Worm (Caenorhabditis elegans) whole organism, L1 larva: ENCODE results near the gene nhr-204.
"Not testable (repeated sequence)": the region's sequence is repeated elsewhere in the genome, so short reads cannot be mapped to it uniquely, and the experiment has no call there.

Source experiments
- C04F5.9 ChIP-seq: sonication (generic microtip); optimal IDR thresholded peaks from 2 replicates; lab custom pipeline; 2016; ENCODE audit warnings: missing genetic modification characterization, missing compliant biosample characterization
- C34B4.2 ChIP-seq: sonication (generic microtip); optimal IDR thresholded peaks from 2 replicates; lab custom pipeline; 2017; ENCODE audit warnings: mild to moderate bottlenecking, missing genetic modification characterization, missing compliant biosample characterization
- aha-1 ChIP-seq: fragments of 150-350 bp; optimal IDR thresholded peaks from 2 replicates; lab custom pipeline; 2014; ENCODE audit warnings: missing biosample characterization, missing genetic modification characterization
- blmp-1 ChIP-seq: fragments of 150-350 bp; optimal IDR thresholded peaks from 2 replicates; lab custom pipeline; 2014; ENCODE audit warnings: missing biosample characterization, missing genetic modification characterization
- ceh-63 ChIP-seq: fragments of 200-800 bp; sonication (Bioruptor generic); optimal IDR thresholded peaks from 2 replicates; lab custom pipeline; 2018; ENCODE audit warnings: mild to moderate bottlenecking, missing genetic modification characterization, missing compliant biosample characterization
- dsc-1 ChIP-seq: sonication (generic microtip); optimal IDR thresholded peaks from 2 replicates; lab custom pipeline; 2016; ENCODE audit warnings: mild to moderate bottlenecking, missing genetic modification characterization, missing compliant biosample characterization
- efl-1 ChIP-seq, 4 experiments: fragments of 150-350 bp; optimal IDR thresholded peaks in 3 of 4; peaks in 1 of 4; 1 replicate in 1 of 4; 2 replicates in 3 of 4; lab custom pipeline; 2014; ENCODE audit warnings: missing biosample characterization in 2 of 4, missing genetic modification characterization in 2 of 4, missing genetic modification reagents in 2 of 4
- egl-27 ChIP-seq, 2 experiments: fragments of 150-350 bp in 1 of 2; sonication (generic microtip); optimal IDR thresholded peaks; 3 replicates each; lab custom pipeline; 2017 to 2018; ENCODE audit warnings: missing biosample characterization in 2 of 2, missing genetic modification characterization in 2 of 2, missing genetic modification reagents in 2 of 2
- elt-2 ChIP-seq: sonication (generic microtip); optimal IDR thresholded peaks from 2 replicates; lab custom pipeline; 2016; ENCODE audit warnings: missing genetic modification characterization, mild to moderate bottlenecking, inconsistent platforms, missing compliant biosample characterization, missing genetic modification reagents
- fkh-10 ChIP-seq: sonication (generic microtip); optimal IDR thresholded peaks from 2 replicates; lab custom pipeline; 2017; ENCODE audit warnings: missing biosample characterization, missing genetic modification reagents, missing genetic modification characterization
- fkh-4 ChIP-seq: sonication (generic microtip); optimal IDR thresholded peaks from 2 replicates; lab custom pipeline; 2016; ENCODE audit warnings: missing compliant biosample characterization, missing genetic modification characterization, borderline replicate concordance
- hlh-17 ChIP-seq: fragments of 200-800 bp; sonication (Bioruptor generic); optimal IDR thresholded peaks from 2 replicates; lab custom pipeline; 2018; ENCODE audit warnings: missing genetic modification characterization, mild to moderate bottlenecking, missing compliant biosample characterization, moderate library complexity, borderline replicate concordance
- hlh-4 ChIP-seq: sonication (generic microtip); optimal IDR thresholded peaks from 2 replicates; lab custom pipeline; 2016; ENCODE audit warnings: mild to moderate bottlenecking, missing genetic modification characterization, missing compliant biosample characterization
- isw-1 ChIP-seq: fragments of 200-800 bp; sonication (Bioruptor generic); IDR thresholded peaks from 2 replicates; pipeline ENCODE4 v1.3.6; 2022; ENCODE audit warnings: missing genetic modification characterization, missing compliant biosample characterization
- jun-1 ChIP-seq: fragments of 150-350 bp; optimal IDR thresholded peaks from 2 replicates; lab custom pipeline; 2014; ENCODE audit warnings: missing biosample characterization, missing genetic modification reagents, missing genetic modification characterization
- lin-13 ChIP-seq: fragments of 150-350 bp; optimal IDR thresholded peaks from 2 replicates; lab custom pipeline; 2014; ENCODE audit warnings: missing biosample characterization, missing genetic modification reagents, missing genetic modification characterization
- lin-14 ChIP-seq: fragments of 200-800 bp; sonication (Bioruptor generic); optimal IDR thresholded peaks from 2 replicates; lab custom pipeline; 2018; ENCODE audit warnings: mild to moderate bottlenecking, missing genetic modification characterization, moderate library complexity, missing compliant biosample characterization
- mdl-1 ChIP-seq, 2 experiments: fragments of 150-350 bp; optimal IDR thresholded peaks; 2 replicates each; lab custom pipeline; 2014 to 2017; ENCODE audit warnings: missing biosample characterization in 2 of 2, missing genetic modification characterization in 2 of 2, inconsistent platforms in 1 of 2
- mep-1 ChIP-seq: fragments of 150-350 bp; optimal IDR thresholded peaks from 2 replicates; lab custom pipeline; 2014; ENCODE audit warnings: missing biosample characterization, missing genetic modification characterization
- nhr-19 ChIP-seq: fragments of 200-800 bp; sonication (Bioruptor generic); conservative IDR thresholded peaks from 2 replicates; pipeline ENCODE4 v1.3.6; 2022; ENCODE audit warnings: missing genetic modification characterization, missing compliant biosample characterization
- nhr-20 ChIP-seq: sonication (generic microtip); optimal IDR thresholded peaks from 2 replicates; lab custom pipeline; 2016; ENCODE audit warnings: mild to moderate bottlenecking, missing genetic modification characterization, missing compliant biosample characterization
- nhr-237 ChIP-seq: fragments of 150-350 bp; optimal IDR thresholded peaks from 2 replicates; lab custom pipeline; 2014; ENCODE audit warnings: missing biosample characterization, missing genetic modification characterization
- nhr-47 ChIP-seq: sonication (generic microtip); optimal IDR thresholded peaks from 2 replicates; lab custom pipeline; 2016; ENCODE audit warnings: mild to moderate bottlenecking, missing genetic modification characterization, moderate library complexity, missing compliant biosample characterization
- nhr-76 ChIP-seq: sonication (generic microtip); optimal IDR thresholded peaks from 2 replicates; lab custom pipeline; 2017; ENCODE audit warnings: missing biosample characterization, missing genetic modification characterization
- nhr-84 ChIP-seq: sonication (generic microtip); optimal IDR thresholded peaks from 2 replicates; lab custom pipeline; 2017; ENCODE audit warnings: missing biosample characterization, missing genetic modification characterization
- nhr-85 ChIP-seq: sonication (generic microtip); peaks from one replicate; lab custom pipeline; 2016; ENCODE audit warnings: missing genetic modification characterization, inconsistent platforms, missing compliant biosample characterization
- nhr-90 ChIP-seq: sonication (generic microtip); optimal IDR thresholded peaks from 2 replicates; lab custom pipeline; 2016; ENCODE audit warnings: mild to moderate bottlenecking, missing genetic modification characterization, missing compliant biosample characterization; ENCODE audit not compliant: poor library complexity
- pax-3 ChIP-seq: fragments of 200-800 bp; sonication (Bioruptor generic); optimal IDR thresholded peaks from 2 replicates; lab custom pipeline; 2018; ENCODE audit warnings: mild to moderate bottlenecking, missing genetic modification characterization, moderate library complexity, missing compliant biosample characterization
- rnt-1 ChIP-seq: sonication (generic microtip); optimal IDR thresholded peaks from 2 replicates; lab custom pipeline; 2016; ENCODE audit warnings: mild to moderate bottlenecking, missing genetic modification characterization, moderate library complexity, missing compliant biosample characterization
- skn-1 ChIP-seq: fragments of 150-350 bp; optimal IDR thresholded peaks from 2 replicates; lab custom pipeline; 2014; ENCODE audit warnings: missing biosample characterization, missing genetic modification characterization
- sptf-1 ChIP-seq: fragments of 150-350 bp; optimal IDR thresholded peaks from 2 replicates; lab custom pipeline; 2014; ENCODE audit warnings: missing biosample characterization, missing genetic modification characterization
- swsn-7 ChIP-seq: sonication (generic microtip); optimal IDR thresholded peaks from 2 replicates; lab custom pipeline; 2016; ENCODE audit warnings: missing genetic modification characterization, missing compliant biosample characterization
- unc-130 ChIP-seq: fragments of 150-350 bp; optimal IDR thresholded peaks from 2 replicates; lab custom pipeline; 2017; ENCODE audit warnings: missing biosample characterization, missing genetic modification characterization, inconsistent platforms
- unc-86 ChIP-seq: sonication (generic microtip); optimal IDR thresholded peaks from 2 replicates; lab custom pipeline; 2016; ENCODE audit warnings: missing genetic modification characterization, missing compliant biosample characterization
- zip-4 ChIP-seq: fragments of 200-800 bp; sonication (Bioruptor generic); optimal IDR thresholded peaks from 2 replicates; lab custom pipeline; 2018; ENCODE audit warnings: mild to moderate bottlenecking, missing genetic modification characterization, moderate library complexity, missing compliant biosample characterization

The nhr-204 gene

DNA sequence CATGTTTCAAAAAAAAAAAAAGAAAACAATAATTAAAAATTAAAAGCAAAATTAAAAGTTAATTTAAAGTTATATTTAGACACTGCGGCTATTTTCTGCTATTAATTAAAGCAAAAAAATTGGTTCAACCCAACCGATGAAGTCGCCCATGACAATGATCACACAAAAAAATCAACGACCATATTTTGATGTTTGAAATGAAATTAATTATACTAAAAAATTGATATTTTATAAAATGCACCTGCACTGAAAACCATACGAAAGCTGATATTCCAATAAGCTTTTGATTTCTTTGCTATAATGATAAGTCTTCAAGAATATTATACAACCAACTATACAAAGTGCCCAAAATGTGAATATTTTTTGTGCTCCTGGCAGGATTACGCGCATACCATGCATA lies 39.0 kb downstream of the nhr-204 start, which contains the start of gene srh-80:
TSS of gene srh-80 (plus strand) at position 301 of the 400 bp plus-strand sequence.
- no peak for TF ChIP-seq C34B4.2
- no peak for TF ChIP-seq isw-1 (GFP tag; lab: Robert Waterston, UW)
- no peak for TF ChIP-seq fkh-10 (GFP tag; lab: Kevin White, UChicago)
- no peak for TF ChIP-seq blmp-1
- TF ChIP-seq aha-1 (tag; lab: Kevin White, UChicago) = no peak
- no peak for TF ChIP-seq jun-1 (tag; lab: Kevin White, UChicago)
- TF ChIP-seq rnt-1 = no peak
- no peak for TF ChIP-seq swsn-7
- no peak for TF ChIP-seq elt-2 (tag; lab: Kevin White, UChicago)
- no peak for TF ChIP-seq nhr-237
- TF ChIP-seq, all 84 proteins: peak for 0

ce11 chrV:216847-217246 lies 41.8 kb downstream of the nhr-204 start, which contains the start of gene srh-78:
srh-78 (plus strand) TSS chrV:217147.
- TF ChIP-seq nhr-90 = no peak
- no peak for TF ChIP-seq efl-1 (optimal IDR thresholded peaks at IDR 0.05; lab: Kevin White, UChicago)
- TF ChIP-seq efl-1 (GFP tag; optimal IDR thresholded peaks at IDR 0.05 in 1 of 2; lab: Kevin White, UChicago) = peak in 1 of 2 experiments; percentile 26
- no peak for TF ChIP-seq mep-1 (tag; lab: Kevin White, UChicago)
- no peak for TF ChIP-seq C04F5.9 (tag; lab: Kevin White, UChicago)
- no peak for TF ChIP-seq nhr-76 (tag; lab: Kevin White, UChicago)
- no peak for TF ChIP-seq nhr-47
- no peak for TF ChIP-seq lin-14 (GFP tag; lab: Kevin White, UChicago)
- TF ChIP-seq fkh-10 (GFP tag; lab: Kevin White, UChicago) = no peak
- TF ChIP-seq, all 84 proteins: peak for 1

- TF ChIP-seq hlh-4 (tag; lab: Kevin White, UChicago) (peak; percentile 92), nhr-19 (GFP tag; lab: Robert Waterston, UW) (no peak), rnt-1 (no peak), ceh-63 (GFP tag; lab: Kevin White, UChicago) (no peak), blmp-1 (no peak), unc-130 (tag; lab: Kevin White, UChicago) (no peak), unc-86 (tag; lab: Kevin White, UChicago) (no peak), lin-13 (GFP tag; lab: Kevin White, UChicago) (no peak)
Measured at ce11 chrV:215697-216096, 42.9 kb downstream of the nhr-204 start.

DNA sequence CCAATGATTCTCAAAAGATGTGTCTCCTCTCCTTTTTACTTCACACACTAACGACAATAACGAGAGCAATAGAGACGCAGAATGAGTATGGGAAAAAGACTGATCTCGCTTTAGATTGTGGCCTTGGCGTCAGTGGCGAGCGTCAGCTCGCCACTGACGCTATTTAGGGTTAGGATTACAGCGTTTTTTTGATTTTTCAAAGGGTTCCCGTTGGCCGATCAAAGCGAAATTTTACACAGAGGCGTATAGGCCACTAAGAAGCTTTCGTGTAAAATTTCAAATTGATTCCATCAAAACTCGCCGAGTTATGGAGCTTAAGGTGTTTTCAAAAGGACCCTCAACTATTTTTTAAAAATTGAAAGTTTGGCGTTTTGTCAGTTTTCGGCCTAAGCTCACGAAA lies 45.9 kb downstream of the nhr-204 start, which contains the start of gene DC2.5:
TSS of gene DC2.5 (minus strand) at position 101 of the 400 bp plus-strand sequence.
- not testable (repeated sequence) for TF ChIP-seq efl-1 (optimal IDR thresholded peaks at IDR 0.05; lab: Kevin White, UChicago); efl-1 (GFP tag; optimal IDR thresholded peaks at IDR 0.05 in 1 of 2; lab: Kevin White, UChicago); dsc-1; nhr-47

DNA sequence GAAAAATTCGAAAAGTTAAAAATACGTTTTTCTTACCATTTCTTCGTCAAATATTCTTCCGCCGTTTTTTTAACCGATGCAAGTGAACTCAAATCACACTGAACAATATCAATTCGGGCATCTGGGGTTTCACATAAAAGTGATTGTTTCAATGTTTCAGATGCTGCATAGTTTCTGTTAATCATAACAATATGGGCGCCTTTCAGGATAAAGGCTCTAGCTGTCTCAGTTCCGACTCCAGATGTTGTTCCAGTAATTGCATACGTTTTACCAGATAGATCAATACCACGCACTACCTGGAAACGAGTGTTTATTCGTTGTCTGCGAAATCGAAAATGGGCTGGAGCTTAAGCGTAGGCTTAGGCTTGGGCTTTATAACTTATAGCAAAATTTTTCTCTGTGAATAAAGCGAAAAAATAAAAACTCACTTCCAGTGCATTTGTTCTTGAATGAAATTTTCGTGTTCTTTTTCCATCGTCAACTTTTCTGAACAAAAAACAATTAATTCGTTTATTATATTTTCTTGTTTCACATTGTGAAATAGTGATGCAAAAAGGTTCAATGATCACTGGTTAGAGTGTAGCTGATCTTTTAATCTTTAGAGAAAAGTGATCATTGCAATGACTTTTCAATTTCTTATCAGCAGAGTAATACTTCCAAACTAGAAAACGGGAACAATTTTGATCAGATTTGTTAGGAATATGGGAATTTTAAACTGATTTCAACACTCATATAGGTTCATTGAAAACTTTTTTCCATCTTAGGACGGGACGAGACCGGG lies 47.1 kb downstream of the nhr-204 start:
- TF ChIP-seq mdl-1 (tag; optimal IDR thresholded peaks at IDR 0.05; lab: Kevin White, UChicago) = no peak
- no peak for TF ChIP-seq egl-27 (tag; optimal IDR thresholded peaks at IDR 0.05; lab: Kevin White, UChicago)
- no peak for TF ChIP-seq hlh-17 (GFP tag; lab: Kevin White, UChicago)
- TF ChIP-seq efl-1 (optimal IDR thresholded peaks at IDR 0.05; lab: Kevin White, UChicago) = no peak
- TF ChIP-seq efl-1 (GFP tag; optimal IDR thresholded peaks at IDR 0.05 in 1 of 2; lab: Kevin White, UChicago) = peak in 1 of 2 experiments; percentile 3
- no peak for TF ChIP-seq nhr-85 (tag; lab: Kevin White, UChicago)
- TF ChIP-seq zip-4 (GFP tag; lab: Kevin White, UChicago) = no peak
- TF ChIP-seq nhr-20 = peak; percentile 86
- TF ChIP-seq sptf-1 = no peak
- peak; percentile 67 for TF ChIP-seq fkh-4 (tag; lab: Kevin White, UChicago)
- TF ChIP-seq pax-3 (tag; lab: Kevin White, UChicago) = no peak
- peak; percentile 20 for TF ChIP-seq elt-2 (tag; lab: Kevin White, UChicago)
- peak; percentile 92 for TF ChIP-seq dsc-1
- peak; percentile 23 for TF ChIP-seq skn-1 (tag; lab: Kevin White, UChicago)
- TF ChIP-seq nhr-84 (tag; lab: Kevin White, UChicago) = no peak
